Worm (Caenorhabditis elegans) whole organism, young adult: ENCODE measurements around the gene sre-52.

Experiments used
- B0261.1 ChIP-seq: sonication (generic microtip); optimal IDR thresholded peaks from 2 replicates; lab custom pipeline; 2016; ENCODE audit warnings: mild to moderate bottlenecking, missing genetic modification characterization, moderate library complexity, missing compliant biosample characterization
- F37B4.10 ChIP-seq: fragments of 200-800 bp; sonication (Bioruptor generic); IDR thresholded peaks from 2 replicates; pipeline ENCODE4 v1.3.6; 2022; ENCODE audit warnings: missing genetic modification characterization, missing compliant biosample characterization
- F49E8.2 ChIP-seq: sonication (generic microtip); optimal IDR thresholded peaks from 3 replicates; lab custom pipeline; 2017; ENCODE audit warnings: missing genetic modification characterization, mild to moderate bottlenecking, missing compliant biosample characterization, antibody characterized with exemption, moderate library complexity; ENCODE audit not compliant: insufficient read depth
- F55B11.4 ChIP-seq: sonication (generic microtip); optimal IDR thresholded peaks from 2 replicates; lab custom pipeline; 2016; ENCODE audit warnings: missing compliant biosample characterization, missing genetic modification characterization, borderline replicate concordance; ENCODE audit not compliant: insufficient read depth
- K11D2.4 ChIP-seq: fragments of 200-800 bp; sonication (Bioruptor generic); IDR thresholded peaks from 2 replicates; pipeline ENCODE4 v1.3.6; 2022; ENCODE audit warnings: missing genetic modification reagents, missing genetic modification characterization, missing compliant biosample characterization
- ZK185.1 ChIP-seq: sonication (generic microtip); optimal IDR thresholded peaks from 2 replicates; lab custom pipeline; 2016; ENCODE audit warnings: mild to moderate bottlenecking, missing genetic modification characterization, missing compliant biosample characterization; ENCODE audit not compliant: poor library complexity, severe bottlenecking
- athp-1 ChIP-seq: sonication (generic microtip); optimal IDR thresholded peaks from 2 replicates; lab custom pipeline; 2017; ENCODE audit warnings: mild to moderate bottlenecking, missing genetic modification characterization, missing compliant biosample characterization
- attf-5 ChIP-seq: fragments of 200-800 bp; sonication (Bioruptor generic); optimal IDR thresholded peaks from 2 replicates; lab custom pipeline; 2018; ENCODE audit warnings: mild to moderate bottlenecking, missing genetic modification characterization, missing compliant biosample characterization
- attf-6 ChIP-seq: fragments of 200-800 bp; sonication (Bioruptor generic); IDR thresholded peaks from 2 replicates; pipeline ENCODE4 v1.3.6; 2022; ENCODE audit warnings: missing genetic modification reagents, missing genetic modification characterization, missing compliant biosample characterization
- bed-2 ChIP-seq: fragments of 200-800 bp; sonication (Bioruptor generic); IDR thresholded peaks from 2 replicates; pipeline ENCODE4 v1.3.6; 2022; ENCODE audit warnings: missing genetic modification reagents, missing genetic modification characterization, missing compliant biosample characterization
- ccch-3 ChIP-seq: fragments of 200-800 bp; sonication (Bioruptor generic); optimal IDR thresholded peaks from 2 replicates; lab custom pipeline; 2018; ENCODE audit warnings: mild to moderate bottlenecking, missing genetic modification characterization, missing compliant biosample characterization
- cebp-1 ChIP-seq, 2 experiments: fragments of 200-800 bp in 1 of 2; sonication (Bioruptor generic) in 1 of 2; sonication (generic microtip) in 1 of 2; IDR thresholded peaks in 1 of 2; optimal IDR thresholded peaks in 1 of 2; 2 replicates each; pipeline versions ENCODE4 v1.3.6 to Lab custom; 2017 to 2022; ENCODE audit warnings: missing compliant biosample characterization in 2 of 2, missing genetic modification characterization in 2 of 2, mild to moderate bottlenecking in 1 of 2, missing genetic modification reagents in 1 of 2, moderate library complexity in 1 of 2
- cebp-2 ChIP-seq: fragments of 200-800 bp; sonication (Bioruptor generic); IDR thresholded peaks from 2 replicates; pipeline ENCODE4 v1.3.6; 2022; ENCODE audit warnings: missing genetic modification characterization, missing compliant biosample characterization
- ceh-100 ChIP-seq: fragments of 200-800 bp; sonication (Bioruptor generic); IDR thresholded peaks from 2 replicates; pipeline ENCODE4 v1.3.6; 2022; ENCODE audit warnings: missing genetic modification reagents, missing genetic modification characterization, missing compliant biosample characterization
- ceh-91 ChIP-seq: fragments of 200-800 bp; sonication (Bioruptor generic); IDR thresholded peaks from 2 replicates; pipeline ENCODE4 v1.3.6; 2022; ENCODE audit warnings: missing genetic modification reagents, missing genetic modification characterization, missing compliant biosample characterization
- die-1 ChIP-seq: sonication (generic microtip); optimal IDR thresholded peaks from 2 replicates; lab custom pipeline; 2016; ENCODE audit warnings: missing genotype, mild to moderate bottlenecking, missing genetic modification characterization, missing compliant biosample characterization
- dox-1 ChIP-seq: fragments of 200-800 bp; sonication (Bioruptor generic); IDR thresholded peaks from 2 replicates; pipeline ENCODE4 v1.3.6; 2022; ENCODE audit warnings: missing genetic modification reagents, missing genetic modification characterization, missing compliant biosample characterization
- dpff-1 ChIP-seq: sonication (generic microtip); optimal IDR thresholded peaks from 2 replicates; lab custom pipeline; 2017; ENCODE audit warnings: mild to moderate bottlenecking, missing genetic modification characterization, missing compliant biosample characterization
- egl-18 ChIP-seq: fragments of 200-800 bp; sonication (Bioruptor generic); IDR thresholded peaks from 2 replicates; pipeline ENCODE4 v1.3.6; 2022; ENCODE audit warnings: missing genetic modification reagents, missing genetic modification characterization, missing compliant biosample characterization
- ets-4 ChIP-seq: fragments of 200-800 bp; sonication (Bioruptor generic); optimal IDR thresholded peaks from 2 replicates; lab custom pipeline; 2018; ENCODE audit warnings: mild to moderate bottlenecking, missing genetic modification characterization, missing compliant biosample characterization
- him-1 ChIP-seq: sonication (generic microtip); optimal IDR thresholded peaks from 2 replicates; lab custom pipeline; 2016; ENCODE audit warnings: missing genotype, missing genetic modification reagents, missing genetic modification characterization, missing compliant biosample characterization
- hlh-12 ChIP-seq: sonication (generic microtip); optimal IDR thresholded peaks from 2 replicates; lab custom pipeline; 2016; ENCODE audit warnings: missing genetic modification characterization, missing compliant biosample characterization
- hlh-26 ChIP-seq: fragments of 200-800 bp; sonication (Bioruptor generic); conservative IDR thresholded peaks from 2 replicates; pipeline ENCODE4 v1.3.6; 2022; ENCODE audit warnings: missing genetic modification reagents, missing genetic modification characterization, missing compliant biosample characterization
- hmg-1.2 ChIP-seq: fragments of 200-800 bp; sonication (Bioruptor generic); IDR thresholded peaks from 2 replicates; pipeline ENCODE4 v1.3.6; 2022; ENCODE audit warnings: missing genetic modification reagents, missing genetic modification characterization, missing compliant biosample characterization
- hmg-20 ChIP-seq: fragments of 200-800 bp; sonication (Bioruptor generic); IDR thresholded peaks from 2 replicates; pipeline ENCODE4 v1.3.6; 2022; ENCODE audit warnings: missing genetic modification reagents, missing genetic modification characterization, missing compliant biosample characterization
- hsf-1 ChIP-seq: fragments of 200-800 bp; sonication (Bioruptor generic); IDR thresholded peaks from 2 replicates; pipeline ENCODE4 v1.3.6; 2022; ENCODE audit warnings: missing genetic modification reagents, missing genetic modification characterization, missing compliant biosample characterization
- let-607 ChIP-seq, 2 experiments: fragments of 200-800 bp in 1 of 2; sonication (Bioruptor generic) in 1 of 2; sonication (generic microtip) in 1 of 2; optimal IDR thresholded peaks; 2 replicates each; lab custom pipeline; 2016 to 2018; ENCODE audit warnings: mild to moderate bottlenecking in 2 of 2, missing compliant biosample characterization in 2 of 2, missing genetic modification characterization in 2 of 2, moderate library complexity in 2 of 2, missing genotype in 1 of 2
- lin-26 ChIP-seq: fragments of 200-800 bp; sonication (Bioruptor generic); IDR thresholded peaks from 2 replicates; pipeline ENCODE4 v1.3.6; 2022; ENCODE audit warnings: missing genetic modification reagents, missing genetic modification characterization, missing compliant biosample characterization
- lir-1 ChIP-seq: fragments of 200-800 bp; sonication (Bioruptor generic); conservative IDR thresholded peaks from 2 replicates; pipeline ENCODE4 v1.3.6; 2022; ENCODE audit warnings: missing genetic modification reagents, missing genetic modification characterization, missing compliant biosample characterization
- lsl-1 ChIP-seq: fragments of 200-800 bp; sonication (Bioruptor generic); optimal IDR thresholded peaks from 2 replicates; lab custom pipeline; 2018; ENCODE audit warnings: mild to moderate bottlenecking, missing genetic modification characterization, moderate library complexity, missing compliant biosample characterization
- madf-8 ChIP-seq: fragments of 200-800 bp; sonication (Bioruptor generic); conservative IDR thresholded peaks from 2 replicates; pipeline ENCODE4 v1.3.6; 2022; ENCODE audit warnings: missing genetic modification reagents, missing genetic modification characterization, missing compliant biosample characterization
- nhr-80 ChIP-seq: sonication (generic microtip); optimal IDR thresholded peaks from 2 replicates; lab custom pipeline; 2016; ENCODE audit warnings: missing genetic modification characterization, missing compliant biosample characterization
- pha-4 ChIP-seq: fragments of 150-350 bp; sonication (generic microtip); optimal IDR thresholded peaks from 2 replicates; lab custom pipeline; 2014; ENCODE audit warnings: missing biosample characterization, missing genetic modification reagents, missing genetic modification characterization
- sdz-38 ChIP-seq: sonication (generic microtip); optimal IDR thresholded peaks from 2 replicates; lab custom pipeline; 2016; ENCODE audit warnings: missing genotype, missing genetic modification characterization, missing compliant biosample characterization
- snpc-1.3 ChIP-seq: sonication (generic microtip); optimal IDR thresholded peaks from 2 replicates; lab custom pipeline; 2017; ENCODE audit warnings: missing genetic modification characterization, mild to moderate bottlenecking, missing compliant biosample characterization, antibody characterized with exemption, moderate library complexity, missing genotype, missing genetic modification reagents; ENCODE audit not compliant: insufficient read depth
- snpc-4 ChIP-seq, 5 experiments: fragments of 150-350 bp in 1 of 5; sonication (generic microtip) in 4 of 5; optimal IDR thresholded peaks; 2 replicates each; lab custom pipeline; 2014 to 2018; ENCODE audit warnings: missing genetic modification characterization in 5 of 5, missing biosample characterization in 3 of 5, antibody characterized with exemption in 2 of 5, mild to moderate bottlenecking in 2 of 5, missing compliant biosample characterization in 2 of 5, missing genotype in 2 of 5, moderate library complexity in 2 of 5, missing genetic modification reagents in 1 of 5
- somi-1 ChIP-seq: fragments of 200-800 bp; sonication (Bioruptor generic); optimal IDR thresholded peaks from 2 replicates; lab custom pipeline; 2018; ENCODE audit warnings: mild to moderate bottlenecking, missing genetic modification characterization, missing compliant biosample characterization
- sptf-2 ChIP-seq: fragments of 200-800 bp; sonication (Bioruptor generic); optimal IDR thresholded peaks from 2 replicates; lab custom pipeline; 2018; ENCODE audit warnings: mild to moderate bottlenecking, missing genetic modification characterization, missing compliant biosample characterization
- tbp1 ChIP-seq: fragments of 200-800 bp; sonication (Bioruptor generic); optimal IDR thresholded peaks from 2 replicates; lab custom pipeline; 2018; ENCODE audit warnings: mild to moderate bottlenecking, missing genetic modification characterization, missing compliant biosample characterization
- unc-62 ChIP-seq: fragments of 150-350 bp; optimal IDR thresholded peaks from 2 replicates; lab custom pipeline; 2014; ENCODE audit warnings: missing biosample characterization, missing genetic modification reagents, missing genetic modification characterization
- zim-3 ChIP-seq: sonication (generic microtip); optimal IDR thresholded peaks from 2 replicates; lab custom pipeline; 2017; ENCODE audit warnings: mild to moderate bottlenecking, missing genetic modification characterization, moderate library complexity, missing compliant biosample characterization
- ztf-18 ChIP-seq: sonication (generic microtip); optimal IDR thresholded peaks from 2 replicates; lab custom pipeline; 2016; ENCODE audit warnings: missing genotype, mild to moderate bottlenecking, missing genetic modification characterization, missing compliant biosample characterization
- ztf-22 ChIP-seq: fragments of 200-800 bp; sonication (Bioruptor generic); optimal IDR thresholded peaks from 2 replicates; lab custom pipeline; 2018; ENCODE audit warnings: mild to moderate bottlenecking, missing genetic modification characterization, moderate library complexity, missing compliant biosample characterization
- ztf-28 ChIP-seq: fragments of 200-800 bp; sonication (Bioruptor generic); IDR thresholded peaks from 2 replicates; pipeline ENCODE4 v1.3.6; 2022; ENCODE audit warnings: missing genetic modification reagents, missing genetic modification characterization, missing compliant biosample characterization
- ztf-3 ChIP-seq: fragments of 200-800 bp; sonication (Bioruptor generic); optimal IDR thresholded peaks from 2 replicates; lab custom pipeline; 2018; ENCODE audit warnings: mild to moderate bottlenecking, missing genetic modification characterization, missing compliant biosample characterization

Gene sre-52

DNA sequence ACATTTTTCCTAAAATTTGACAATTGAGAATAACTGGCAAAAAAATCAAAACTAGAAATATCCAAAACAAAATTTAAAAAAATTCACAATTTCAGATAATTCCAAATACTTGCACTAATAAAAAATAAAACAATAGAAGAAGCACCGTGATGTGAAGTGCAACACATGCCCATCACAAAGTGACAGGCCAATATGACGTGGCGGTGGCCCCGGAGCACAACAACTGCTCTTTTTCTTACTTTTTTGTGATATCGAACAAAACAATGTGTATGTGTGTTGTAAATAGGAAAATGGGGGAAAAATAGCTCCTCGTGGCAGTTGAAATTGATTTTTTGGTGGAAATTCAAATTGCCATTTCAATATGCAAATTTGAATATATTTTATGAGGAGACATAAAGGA, 18.3 kb downstream of the sre-52 start:
- no peak for TF ChIP-seq ZK185.1 (tag; lab: Kevin White, UChicago)
- TF ChIP-seq snpc-4 (GFP tag; optimal IDR thresholded peaks at IDR 0.05; lab: Kevin White, UChicago), result no peak
- TF ChIP-seq snpc-4 (tag; optimal IDR thresholded peaks at IDR 0.05; lab: Kevin White, UChicago), result peak in 1 of 4 experiments; percentile 50
- TF ChIP-seq let-607 (tag; optimal IDR thresholded peaks at IDR 0.05; lab: Kevin White, UChicago), result peak; percentile 88 to 95
- TF ChIP-seq pha-4 (tag; lab: Kevin White, UChicago), result no peak
- no peak for TF ChIP-seq cebp-1 (GFP tag; IDR thresholded peaks at IDR 0.05; lab: Robert Waterston, UW)
- TF ChIP-seq cebp-1 (tag; optimal IDR thresholded peaks at IDR 0.05; lab: Kevin White, UChicago), result peak; percentile 23
- TF ChIP-seq nhr-80, result peak; percentile 88
- TF ChIP-seq ztf-22, result peak; percentile 8
- no peak for TF ChIP-seq bed-2 (GFP tag; lab: Robert Waterston, UW)
- peak; percentile 45; the same call in 1 of the 2 replicates for TF ChIP-seq dox-1 (GFP tag; lab: Robert Waterston, UW)
- TF ChIP-seq hlh-12 (tag; lab: Kevin White, UChicago), result no peak
- peak; percentile 91 for TF ChIP-seq unc-62 (GFP tag; lab: Kevin White, UChicago)
- peak; percentile 7 for TF ChIP-seq attf-5 (GFP tag; lab: Kevin White, UChicago)
- TF ChIP-seq lir-1, result 0 out of 2 replicates have a peak, but pooled peaks have one; percentile 46
- no peak for TF ChIP-seq somi-1
- no peak for TF ChIP-seq dpff-1 (tag; lab: Kevin White, UChicago)
- no peak for TF ChIP-seq ceh-100 (GFP tag; lab: Robert Waterston, UW)
- TF ChIP-seq, all 124 proteins: peak for 9

DNA sequence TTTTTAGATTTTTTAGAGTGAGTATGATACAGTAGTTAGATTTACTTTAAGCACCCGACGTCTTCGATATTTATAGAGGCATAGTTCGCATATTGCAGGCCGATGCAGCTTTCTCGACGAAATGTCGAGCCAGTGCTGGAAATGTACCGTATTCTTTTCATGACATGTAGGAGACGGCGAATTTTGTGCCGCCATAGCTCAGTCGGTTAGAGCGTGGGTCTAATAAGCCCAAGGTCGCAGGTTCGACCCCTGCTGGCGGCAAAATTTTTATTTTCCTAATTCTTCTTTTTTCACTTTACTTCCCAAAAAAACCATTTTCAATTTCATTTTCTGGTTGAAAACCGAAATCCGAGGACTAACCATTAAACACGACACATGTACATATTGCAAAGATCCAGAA, 26.7 kb downstream of the sre-52 start:
- TF ChIP-seq hmg-1.2 (peak; percentile 42; the same call in 1 of the 2 replicates), madf-8 (GFP tag; lab: Robert Waterston, UW) (no peak), sdz-38 (tag; lab: Kevin White, UChicago) (no peak), hlh-26 (GFP tag; lab: Robert Waterston, UW) (no peak), lsl-1 (GFP tag; lab: Kevin White, UChicago) (peak; percentile 15), him-1 (peak; percentile 48), ztf-18 (tag; lab: Kevin White, UChicago) (no peak), attf-6 (GFP tag; lab: Robert Waterston, UW) (no peak), ccch-3 (GFP tag; lab: Kevin White, UChicago) (no peak), tbp1 (peak; percentile 89), hmg-20 (GFP tag; lab: Robert Waterston, UW) (no peak), hsf-1 (GFP tag; lab: Robert Waterston, UW) (no peak), ztf-3 (no peak), lin-26 (GFP tag; lab: Robert Waterston, UW) (peak; percentile 58; the same call in 1 of the 2 replicates), ets-4 (no peak), athp-1 (no peak), cebp-1 (GFP tag; IDR thresholded peaks at IDR 0.05; lab: Robert Waterston, UW) (no peak), cebp-1 (tag; optimal IDR thresholded peaks at IDR 0.05; lab: Kevin White, UChicago) (peak; percentile 17), sptf-2 (GFP tag; lab: Kevin White, UChicago) (no peak), dox-1 (GFP tag; lab: Robert Waterston, UW) (peak; percentile 38; the same call in 1 of the 2 replicates), B0261.1 (tag; lab: Kevin White, UChicago) (peak; percentile 70), snpc-1.3 (no peak), nhr-80 (no peak), die-1 (tag; lab: Kevin White, UChicago) (peak; percentile 71), F49E8.2 (tag; lab: Kevin White, UChicago) (peak; percentile 19), ceh-91 (GFP tag; lab: Robert Waterston, UW) (no peak), zim-3 (tag; lab: Kevin White, UChicago) (no peak), dpff-1 (tag; lab: Kevin White, UChicago) (no peak), K11D2.4 (no peak), ztf-22 (no peak), cebp-2 (GFP tag; lab: Robert Waterston, UW) (no peak), F55B11.4 (no peak), F37B4.10 (no peak), ztf-28 (no peak), egl-18 (GFP tag; lab: Robert Waterston, UW) (no peak)
